Worm (Caenorhabditis elegans): Measurements from ENCODE around the gene srh-109.

DNA sequence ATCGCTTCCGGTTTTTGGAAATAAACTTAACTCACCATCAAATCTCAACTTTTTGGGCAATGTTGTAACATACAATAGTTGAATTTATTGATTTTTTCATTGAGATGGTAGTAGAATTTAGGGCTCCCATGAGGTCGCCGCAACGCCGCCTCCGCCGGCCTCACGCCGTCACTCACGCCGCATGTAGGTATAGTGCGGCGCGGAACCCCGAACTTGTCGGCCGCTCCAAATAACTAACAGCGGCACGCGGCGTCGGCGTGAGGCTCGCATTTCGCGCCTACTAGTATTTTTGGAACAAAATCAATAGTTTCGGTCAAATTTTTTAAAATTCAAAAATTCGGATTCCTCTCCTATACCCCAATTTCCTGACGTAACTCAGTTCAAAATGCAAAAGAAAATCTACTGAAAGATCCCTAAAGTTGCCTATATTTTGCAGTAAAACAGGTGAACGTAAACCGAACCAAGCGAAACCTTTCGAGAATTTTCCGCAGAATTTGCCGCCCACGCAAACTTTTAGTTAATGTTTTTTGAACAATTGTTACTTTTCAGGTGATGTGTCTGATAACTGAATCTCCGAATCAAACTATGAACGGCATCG is 31.2 kb upstream of the srh-109 start, which contains the start of gene Y61B8A.6:
- no peak for TF ChIP-seq ceh-13 (GFP tag; optimal IDR thresholded peaks at IDR 0.05)
- TF ChIP-seq ama-1 (optimal IDR thresholded peaks at IDR 0.05), result no peak
- no peak for TF ChIP-seq ets-7 (tag; optimal IDR thresholded peaks at IDR 0.05)
- TF ChIP-seq hmbx-1 (tag; optimal IDR thresholded peaks at IDR 0.05), result no peak
- TF ChIP-seq pes-1 (GFP tag; IDR thresholded peaks at IDR 0.05), result no peak

Measured in whole organism, early embryonic.